Worm (Caenorhabditis elegans): ENCODE data around the gene T12A7.6.

T12A7.6 gene

ce11 chrIV:11772119-11772518 is 23.1 kb downstream of the T12A7.6 start:
- TF ChIP-seq tab-1 (GFP tag; IDR thresholded peaks at IDR 0.05) (no peak), ztf-23 (GFP tag; IDR thresholded peaks at IDR 0.05) (no peak), T22C8.4 (GFP tag; IDR thresholded peaks at IDR 0.05) (no peak), med-1 (GFP tag; optimal IDR thresholded peaks at IDR 0.05; ENCODE audit: insufficient read depth) (no peak), cog-1 (tag; optimal IDR thresholded peaks at IDR 0.05) (no peak), klf-2 (GFP tag; conservative IDR thresholded peaks at IDR 0.05) (no peak), flt-1 (GFP tag; IDR thresholded peaks at IDR 0.05) (no peak), ztf-29 (GFP tag; IDR thresholded peaks at IDR 0.05) (no peak), ref-1 (GFP tag; conservative IDR thresholded peaks at IDR 0.05) (no peak)

ce11 chrIV:11773692-11774225 is 24.7 kb downstream of the T12A7.6 start, which contains the start of gene lips-5:
Gene lips-5, minus strand, starts transcription at chrIV:11773742.
- TF ChIP-seq klf-2 (GFP tag; conservative IDR thresholded peaks at IDR 0.05) (no peak), ztf-23 (GFP tag; IDR thresholded peaks at IDR 0.05) (no peak), cog-1 (tag; optimal IDR thresholded peaks at IDR 0.05) (no peak), ztf-29 (GFP tag; IDR thresholded peaks at IDR 0.05) (no peak)

- TF ChIP-seq T22C8.4 (GFP tag; IDR thresholded peaks at IDR 0.05): no peak
- TF ChIP-seq klf-2 (GFP tag; conservative IDR thresholded peaks at IDR 0.05): no peak
- no peak for TF ChIP-seq cog-1 (tag; optimal IDR thresholded peaks at IDR 0.05)
These were observed 28.0 kb downstream of the T12A7.6 start for ce11 chrIV:11776968-11777467.

- TF ChIP-seq ref-1 (GFP tag; conservative IDR thresholded peaks at IDR 0.05) (no peak), T22C8.4 (GFP tag; IDR thresholded peaks at IDR 0.05) (no peak), ztf-23 (GFP tag; IDR thresholded peaks at IDR 0.05) (no peak), cog-1 (tag; optimal IDR thresholded peaks at IDR 0.05) (no peak), med-1 (GFP tag; optimal IDR thresholded peaks at IDR 0.05; ENCODE audit: insufficient read depth) (no peak), flt-1 (GFP tag; IDR thresholded peaks at IDR 0.05) (no peak), tab-1 (GFP tag; IDR thresholded peaks at IDR 0.05) (no peak), ztf-29 (GFP tag; IDR thresholded peaks at IDR 0.05) (no peak), klf-2 (GFP tag; conservative IDR thresholded peaks at IDR 0.05) (no peak)
These were observed 30.0 kb downstream of the T12A7.6 start, which contains the start of gene lpr-2 for ce11 chrIV:11779028-11779427. Gene lpr-2, plus strand, starts transcription at chrIV:11779216.

ce11 chrIV:11782846-11783245 is 33.8 kb downstream of the T12A7.6 start:
- no peak for TF ChIP-seq ztf-23 (GFP tag; IDR thresholded peaks at IDR 0.05)
- TF ChIP-seq T22C8.4 (GFP tag; IDR thresholded peaks at IDR 0.05): no peak
- TF ChIP-seq cog-1 (tag; optimal IDR thresholded peaks at IDR 0.05): no peak
- no peak for TF ChIP-seq med-1 (GFP tag; optimal IDR thresholded peaks at IDR 0.05; ENCODE audit: insufficient read depth)

ce11 chrIV:11785064-11785840 is 36.2 kb downstream of the T12A7.6 start:
- TF ChIP-seq flt-1 (GFP tag; IDR thresholded peaks at IDR 0.05) (no peak), ztf-23 (GFP tag; IDR thresholded peaks at IDR 0.05) (no peak), cog-1 (tag; optimal IDR thresholded peaks at IDR 0.05) (no peak), klf-2 (GFP tag; conservative IDR thresholded peaks at IDR 0.05) (no peak), med-1 (GFP tag; optimal IDR thresholded peaks at IDR 0.05; ENCODE audit: insufficient read depth) (no peak), tab-1 (GFP tag; IDR thresholded peaks at IDR 0.05) (no peak), ref-1 (GFP tag; conservative IDR thresholded peaks at IDR 0.05) (no peak), T22C8.4 (GFP tag; IDR thresholded peaks at IDR 0.05) (no peak)

- no peak for TF ChIP-seq ztf-29 (GFP tag; IDR thresholded peaks at IDR 0.05)
- no peak for TF ChIP-seq ztf-23 (GFP tag; IDR thresholded peaks at IDR 0.05)
- TF ChIP-seq tab-1 (GFP tag; IDR thresholded peaks at IDR 0.05): no peak
- no peak for TF ChIP-seq med-1 (GFP tag; optimal IDR thresholded peaks at IDR 0.05; ENCODE audit: insufficient read depth)
- TF ChIP-seq ref-1 (GFP tag; conservative IDR thresholded peaks at IDR 0.05): no peak
- no peak for TF ChIP-seq klf-2 (GFP tag; conservative IDR thresholded peaks at IDR 0.05)
- no peak for TF ChIP-seq flt-1 (GFP tag; IDR thresholded peaks at IDR 0.05)
- TF ChIP-seq cog-1 (tag; optimal IDR thresholded peaks at IDR 0.05): no peak
- no peak for TF ChIP-seq T22C8.4 (GFP tag; IDR thresholded peaks at IDR 0.05)
These were observed 38.8 kb downstream of the T12A7.6 start for ce11 chrIV:11787793-11788192.

ce11 chrIV:11788383-11788963 is 39.5 kb downstream of the T12A7.6 start:
- TF ChIP-seq ref-1 (GFP tag; conservative IDR thresholded peaks at IDR 0.05) (no peak), T22C8.4 (GFP tag; IDR thresholded peaks at IDR 0.05) (no peak), flt-1 (GFP tag; IDR thresholded peaks at IDR 0.05) (no peak), klf-2 (GFP tag; conservative IDR thresholded peaks at IDR 0.05) (no peak), tab-1 (GFP tag; IDR thresholded peaks at IDR 0.05) (no peak), med-1 (GFP tag; optimal IDR thresholded peaks at IDR 0.05; ENCODE audit: insufficient read depth) (no peak), cog-1 (tag; optimal IDR thresholded peaks at IDR 0.05) (no peak), ztf-29 (GFP tag; IDR thresholded peaks at IDR 0.05) (no peak), ztf-23 (GFP tag; IDR thresholded peaks at IDR 0.05) (no peak)

- no peak for TF ChIP-seq tab-1 (GFP tag; IDR thresholded peaks at IDR 0.05)
- no peak for TF ChIP-seq ztf-29 (GFP tag; IDR thresholded peaks at IDR 0.05)
- no peak for TF ChIP-seq cog-1 (tag; optimal IDR thresholded peaks at IDR 0.05)
- no peak for TF ChIP-seq ref-1 (GFP tag; conservative IDR thresholded peaks at IDR 0.05)
- TF ChIP-seq med-1 (GFP tag; optimal IDR thresholded peaks at IDR 0.05; ENCODE audit: insufficient read depth): no peak
- TF ChIP-seq ztf-23 (GFP tag; IDR thresholded peaks at IDR 0.05): no peak
- no peak for TF ChIP-seq flt-1 (GFP tag; IDR thresholded peaks at IDR 0.05)
- no peak for TF ChIP-seq T22C8.4 (GFP tag; IDR thresholded peaks at IDR 0.05)
- TF ChIP-seq klf-2 (GFP tag; conservative IDR thresholded peaks at IDR 0.05): no peak
These were observed 43.5 kb downstream of the T12A7.6 start, which contains the start of gene H01G02.3 for ce11 chrIV:11792495-11792894. Gene H01G02.3, minus strand, starts transcription at chrIV:11792595.

Measured in whole organism, midembryonic.